Worm (Caenorhabditis elegans) whole organism, L1 larva: ENCODE data around the gene sre-36.

ENCODE experiments used
- C16A3.4 ChIP-seq: fragments of 150-350 bp; optimal IDR thresholded peaks from 2 replicates; lab custom pipeline; 2014; ENCODE audit warnings: missing biosample characterization, missing genetic modification characterization
- C34B4.2 ChIP-seq: sonication (generic microtip); optimal IDR thresholded peaks from 2 replicates; lab custom pipeline; 2017; ENCODE audit warnings: mild to moderate bottlenecking, missing genetic modification characterization, missing compliant biosample characterization
- Y116A8C.19 ChIP-seq: sonication (generic microtip); optimal IDR thresholded peaks from 2 replicates; lab custom pipeline; 2016; ENCODE audit warnings: missing compliant biosample characterization, missing genetic modification characterization, borderline replicate concordance
- aha-1 ChIP-seq: fragments of 150-350 bp; optimal IDR thresholded peaks from 2 replicates; lab custom pipeline; 2014; ENCODE audit warnings: missing biosample characterization, missing genetic modification characterization
- alr-1 ChIP-seq: fragments of 200-800 bp; sonication (Bioruptor generic); optimal IDR thresholded peaks from 2 replicates; lab custom pipeline; 2018; ENCODE audit warnings: borderline replicate concordance, mild to moderate bottlenecking, missing genetic modification characterization, missing compliant biosample characterization
- ama-1 ChIP-seq: fragments of 150-350 bp; optimal IDR thresholded peaks from 2 replicates; lab custom pipeline; 2014
- blmp-1 ChIP-seq: fragments of 150-350 bp; optimal IDR thresholded peaks from 2 replicates; lab custom pipeline; 2014; ENCODE audit warnings: missing biosample characterization, missing genetic modification characterization
- ceh-8 ChIP-seq: fragments of 200-800 bp; sonication (Bioruptor generic); optimal IDR thresholded peaks from 2 replicates; lab custom pipeline; 2018; ENCODE audit warnings: mild to moderate bottlenecking, missing genetic modification characterization, moderate library complexity, missing compliant biosample characterization
- ceh-82 ChIP-seq, 3 experiments: fragments of 150-350 bp in 1 of 3; sonication (generic microtip) in 2 of 3; optimal IDR thresholded peaks; 2 replicates each; lab custom pipeline; 2014 to 2017; ENCODE audit warnings: missing biosample characterization in 3 of 3, missing genetic modification characterization in 3 of 3
- ceh-88 ChIP-seq: fragments of 200-800 bp; sonication (Bioruptor generic); IDR thresholded peaks from 2 replicates; pipeline ENCODE4 v1.3.6; 2022; ENCODE audit warnings: missing genetic modification characterization, missing compliant biosample characterization
- dpl-1 ChIP-seq, 3 experiments: fragments of 150-350 bp in 2 of 3; sonication (generic microtip) in 1 of 3; optimal IDR thresholded peaks; 2 replicates each; lab custom pipeline; 2014 to 2017; ENCODE audit warnings: missing biosample characterization in 3 of 3, missing genetic modification characterization in 3 of 3, missing genetic modification reagents in 3 of 3
- dsc-1 ChIP-seq: sonication (generic microtip); optimal IDR thresholded peaks from 2 replicates; lab custom pipeline; 2016; ENCODE audit warnings: mild to moderate bottlenecking, missing genetic modification characterization, missing compliant biosample characterization
- efl-1 ChIP-seq, 4 experiments: fragments of 150-350 bp; optimal IDR thresholded peaks in 3 of 4; peaks in 1 of 4; 1 replicate in 1 of 4; 2 replicates in 3 of 4; lab custom pipeline; 2014; ENCODE audit warnings: missing biosample characterization in 2 of 4, missing genetic modification characterization in 2 of 4, missing genetic modification reagents in 2 of 4
- efl-3 ChIP-seq: fragments of 200-800 bp; sonication (Bioruptor generic); optimal IDR thresholded peaks from 2 replicates; lab custom pipeline; 2018; ENCODE audit warnings: mild to moderate bottlenecking, missing genetic modification characterization, missing compliant biosample characterization
- egl-13 ChIP-seq: sonication (generic microtip); optimal IDR thresholded peaks from 2 replicates; lab custom pipeline; 2016; ENCODE audit warnings: missing genotype, missing genetic modification reagents, missing genetic modification characterization, missing compliant biosample characterization
- elt-2 ChIP-seq: sonication (generic microtip); optimal IDR thresholded peaks from 2 replicates; lab custom pipeline; 2016; ENCODE audit warnings: missing genetic modification characterization, mild to moderate bottlenecking, inconsistent platforms, missing compliant biosample characterization, missing genetic modification reagents
- elt-3 ChIP-seq, 6 experiments: fragments of 150-350 bp in 1 of 6; sonication (generic microtip); optimal IDR thresholded peaks; 2 replicates each; lab custom pipeline; 2017 to 2018; ENCODE audit warnings: missing biosample characterization in 6 of 6, missing genetic modification characterization in 6 of 6, inconsistent platforms in 1 of 6
- ets-5 ChIP-seq: fragments of 200-800 bp; sonication (Bioruptor generic); IDR thresholded peaks from 2 replicates; pipeline ENCODE4 v1.3.6; 2022; ENCODE audit warnings: missing genetic modification characterization, missing compliant biosample characterization
- grh-1 ChIP-seq: fragments of 200-800 bp; sonication (Bioruptor generic); IDR thresholded peaks from 2 replicates; pipeline ENCODE4 v1.3.6; 2022; ENCODE audit warnings: missing genetic modification reagents, missing genetic modification characterization, missing compliant biosample characterization
- hlh-4 ChIP-seq: sonication (generic microtip); optimal IDR thresholded peaks from 2 replicates; lab custom pipeline; 2016; ENCODE audit warnings: mild to moderate bottlenecking, missing genetic modification characterization, missing compliant biosample characterization
- hpl-2 ChIP-seq: fragments of 150-350 bp; optimal IDR thresholded peaks from 2 replicates; lab custom pipeline; 2014; ENCODE audit warnings: missing biosample characterization, missing genetic modification reagents, missing genetic modification characterization
- jun-1 ChIP-seq: fragments of 150-350 bp; optimal IDR thresholded peaks from 2 replicates; lab custom pipeline; 2014; ENCODE audit warnings: missing biosample characterization, missing genetic modification reagents, missing genetic modification characterization
- lin-13 ChIP-seq: fragments of 150-350 bp; optimal IDR thresholded peaks from 2 replicates; lab custom pipeline; 2014; ENCODE audit warnings: missing biosample characterization, missing genetic modification reagents, missing genetic modification characterization
- lin-14 ChIP-seq: fragments of 200-800 bp; sonication (Bioruptor generic); optimal IDR thresholded peaks from 2 replicates; lab custom pipeline; 2018; ENCODE audit warnings: mild to moderate bottlenecking, missing genetic modification characterization, moderate library complexity, missing compliant biosample characterization
- lin-39 ChIP-seq: fragments of 150-350 bp; optimal IDR thresholded peaks from 2 replicates; lab custom pipeline; 2014; ENCODE audit warnings: missing biosample characterization, missing genetic modification reagents, missing genetic modification characterization
- mab-9 ChIP-seq: fragments of 200-800 bp; sonication (Bioruptor generic); IDR thresholded peaks from 2 replicates; pipeline ENCODE4 v1.3.6; 2022; ENCODE audit warnings: missing genetic modification reagents, missing genetic modification characterization, missing compliant biosample characterization
- mdl-1 ChIP-seq, 2 experiments: fragments of 150-350 bp; optimal IDR thresholded peaks; 2 replicates each; lab custom pipeline; 2014 to 2017; ENCODE audit warnings: missing biosample characterization in 2 of 2, missing genetic modification characterization in 2 of 2, inconsistent platforms in 1 of 2
- mef-2 ChIP-seq: fragments of 150-350 bp; optimal IDR thresholded peaks from 2 replicates; lab custom pipeline; 2014; ENCODE audit warnings: missing biosample characterization, missing genetic modification characterization
- mep-1 ChIP-seq: fragments of 150-350 bp; optimal IDR thresholded peaks from 2 replicates; lab custom pipeline; 2014; ENCODE audit warnings: missing biosample characterization, missing genetic modification characterization
- nhr-11 ChIP-seq: fragments of 150-350 bp; optimal IDR thresholded peaks from 2 replicates; lab custom pipeline; 2014; ENCODE audit warnings: missing biosample characterization, missing genetic modification characterization
- nhr-12 ChIP-seq: sonication (generic microtip); optimal IDR thresholded peaks from 2 replicates; lab custom pipeline; 2017; ENCODE audit warnings: missing biosample characterization, missing genetic modification characterization
- nhr-19 ChIP-seq: fragments of 200-800 bp; sonication (Bioruptor generic); conservative IDR thresholded peaks from 2 replicates; pipeline ENCODE4 v1.3.6; 2022; ENCODE audit warnings: missing genetic modification characterization, missing compliant biosample characterization
- nhr-20 ChIP-seq: sonication (generic microtip); optimal IDR thresholded peaks from 2 replicates; lab custom pipeline; 2016; ENCODE audit warnings: mild to moderate bottlenecking, missing genetic modification characterization, missing compliant biosample characterization
- nhr-237 ChIP-seq: fragments of 150-350 bp; optimal IDR thresholded peaks from 2 replicates; lab custom pipeline; 2014; ENCODE audit warnings: missing biosample characterization, missing genetic modification characterization
- nhr-28 ChIP-seq: fragments of 150-350 bp; optimal IDR thresholded peaks from 2 replicates; lab custom pipeline; 2014; ENCODE audit warnings: missing biosample characterization, missing genetic modification characterization
- nhr-47 ChIP-seq: sonication (generic microtip); optimal IDR thresholded peaks from 2 replicates; lab custom pipeline; 2016; ENCODE audit warnings: mild to moderate bottlenecking, missing genetic modification characterization, moderate library complexity, missing compliant biosample characterization
- nhr-71 ChIP-seq: sonication (generic microtip); optimal IDR thresholded peaks from 2 replicates; lab custom pipeline; 2016; ENCODE audit warnings: mild to moderate bottlenecking, missing genetic modification characterization, moderate library complexity, missing compliant biosample characterization
- nhr-76 ChIP-seq: sonication (generic microtip); optimal IDR thresholded peaks from 2 replicates; lab custom pipeline; 2017; ENCODE audit warnings: missing biosample characterization, missing genetic modification characterization
- nhr-84 ChIP-seq: sonication (generic microtip); optimal IDR thresholded peaks from 2 replicates; lab custom pipeline; 2017; ENCODE audit warnings: missing biosample characterization, missing genetic modification characterization
- nhr-90 ChIP-seq: sonication (generic microtip); optimal IDR thresholded peaks from 2 replicates; lab custom pipeline; 2016; ENCODE audit warnings: mild to moderate bottlenecking, missing genetic modification characterization, missing compliant biosample characterization; ENCODE audit not compliant: poor library complexity
- pqm-1 ChIP-seq: sonication (generic microtip); optimal IDR thresholded peaks from 3 replicates; lab custom pipeline; 2017; ENCODE audit warnings: missing biosample characterization, missing genetic modification characterization
- skn-1 ChIP-seq: fragments of 150-350 bp; optimal IDR thresholded peaks from 2 replicates; lab custom pipeline; 2014; ENCODE audit warnings: missing biosample characterization, missing genetic modification characterization
- snpc-4 ChIP-seq: fragments of 150-350 bp; optimal IDR thresholded peaks from 2 replicates; lab custom pipeline; 2014; ENCODE audit warnings: missing biosample characterization, missing genetic modification characterization
- snu-23 ChIP-seq: sonication (generic microtip); optimal IDR thresholded peaks from 2 replicates; lab custom pipeline; 2016; ENCODE audit warnings: missing genetic modification characterization, missing compliant biosample characterization
- sox-4 ChIP-seq: sonication (generic microtip); optimal IDR thresholded peaks from 2 replicates; lab custom pipeline; 2016; ENCODE audit warnings: missing genetic modification characterization, missing compliant biosample characterization
- sptf-1 ChIP-seq: fragments of 150-350 bp; optimal IDR thresholded peaks from 2 replicates; lab custom pipeline; 2014; ENCODE audit warnings: missing biosample characterization, missing genetic modification characterization
- tbx-2 ChIP-seq: sonication (generic microtip); optimal IDR thresholded peaks from 2 replicates; lab custom pipeline; 2016; ENCODE audit warnings: missing genetic modification characterization, missing compliant biosample characterization
- unc-130 ChIP-seq: fragments of 150-350 bp; optimal IDR thresholded peaks from 2 replicates; lab custom pipeline; 2017; ENCODE audit warnings: missing biosample characterization, missing genetic modification characterization, inconsistent platforms
- unc-30 ChIP-seq: sonication (generic microtip); optimal IDR thresholded peaks from 2 replicates; lab custom pipeline; 2017; ENCODE audit warnings: missing biosample characterization, missing genetic modification characterization
- unc-86 ChIP-seq: sonication (generic microtip); optimal IDR thresholded peaks from 2 replicates; lab custom pipeline; 2016; ENCODE audit warnings: missing genetic modification characterization, missing compliant biosample characterization
- unc-98 ChIP-seq: fragments of 200-800 bp; sonication (Bioruptor generic); IDR thresholded peaks from 2 replicates; pipeline ENCODE4 v1.3.6; 2022; ENCODE audit warnings: missing genetic modification characterization, missing compliant biosample characterization
- vab-15 ChIP-seq: sonication (generic microtip); optimal IDR thresholded peaks from 2 replicates; lab custom pipeline; 2017; ENCODE audit warnings: missing genotype, mild to moderate bottlenecking, missing genetic modification characterization, missing compliant biosample characterization
- zip-4 ChIP-seq: fragments of 200-800 bp; sonication (Bioruptor generic); optimal IDR thresholded peaks from 2 replicates; lab custom pipeline; 2018; ENCODE audit warnings: mild to moderate bottlenecking, missing genetic modification characterization, moderate library complexity, missing compliant biosample characterization

sre-36 gene

DNA sequence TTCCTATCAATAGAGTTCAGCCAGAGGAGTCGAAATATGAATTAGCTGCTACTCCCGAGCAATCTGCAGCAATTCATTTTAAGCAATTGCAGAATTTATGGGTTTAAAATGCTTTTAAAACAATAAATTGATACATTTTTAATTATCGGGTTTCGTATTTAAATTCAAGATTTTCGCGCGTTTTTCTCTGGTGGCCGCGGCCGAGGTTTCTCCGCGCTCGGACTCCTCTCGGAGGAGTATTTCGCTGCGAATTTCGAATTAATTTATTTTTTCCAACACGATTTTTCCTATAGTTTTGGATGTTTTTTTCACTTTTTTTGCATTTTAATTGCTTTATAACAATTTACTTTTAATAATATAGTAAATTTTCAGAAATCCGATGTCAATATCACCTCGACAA, 2.0 kb downstream of the sre-36 start, which contains the start of gene F13A7.14:
F13A7.14 (plus strand) TSS at position 373 of the 400 bp plus-strand sequence.
- TF ChIP-seq mep-1 (tag; lab: Kevin White, UChicago) (peak; percentile 79), ceh-82 (tag; optimal IDR thresholded peaks at IDR 0.05; lab: Kevin White, UChicago) (peak; percentile 68 to 81 (median 70)), efl-3 (GFP tag; lab: Kevin White, UChicago) (peak; percentile 79), vab-15 (tag; lab: Kevin White, UChicago) (peak; percentile 74), sptf-1 (tag; lab: Kevin White, UChicago) (no peak), nhr-19 (GFP tag; lab: Robert Waterston, UW) (peak; percentile 91), unc-130 (tag; lab: Kevin White, UChicago) (peak; percentile 79), snpc-4 (peak; percentile 84), unc-30 (tag; lab: Kevin White, UChicago) (no peak), nhr-28 (no peak), egl-13 (tag; lab: Kevin White, UChicago) (peak; percentile 94), dsc-1 (tag; lab: Kevin White, UChicago) (peak; percentile 96), sox-4 (tag; lab: Kevin White, UChicago) (peak; percentile 94), nhr-76 (tag; lab: Kevin White, UChicago) (no peak), C34B4.2 (tag; lab: Kevin White, UChicago) (no peak), mef-2 (tag; lab: Kevin White, UChicago) (no peak), nhr-71 (peak; percentile 95), elt-2 (tag; lab: Kevin White, UChicago) (peak; percentile 81), lin-13 (GFP tag; lab: Kevin White, UChicago) (peak; percentile 66), nhr-90 (tag; lab: Kevin White, UChicago) (peak; percentile 97), skn-1 (tag; lab: Kevin White, UChicago) (peak; percentile 85), C16A3.4 (tag; lab: Kevin White, UChicago) (peak; percentile 76), Y116A8C.19 (peak; percentile 83), pqm-1 (tag; lab: Kevin White, UChicago) (no peak), nhr-47 (tag; lab: Kevin White, UChicago) (peak; percentile 95), ceh-8 (GFP tag; lab: Kevin White, UChicago) (peak; percentile 61), nhr-237 (no peak), dpl-1 (GFP tag; optimal IDR thresholded peaks at IDR 0.05; lab: Kevin White, UChicago) (peak; percentile 95 to 98 (median 97)), ama-1 (lab: Kevin White, UChicago) (no peak), lin-14 (GFP tag; lab: Kevin White, UChicago) (peak; percentile 82), blmp-1 (tag; lab: Kevin White, UChicago) (peak; percentile 46), unc-98 (GFP tag; lab: Robert Waterston, UW) (peak; percentile 91), zip-4 (GFP tag; lab: Kevin White, UChicago) (peak; percentile 80), hpl-2 (GFP tag; lab: Kevin White, UChicago) (no peak), hlh-4 (tag; lab: Kevin White, UChicago) (peak; percentile 82), nhr-20 (peak; percentile 92), elt-3 (tag; optimal IDR thresholded peaks at IDR 0.05; lab: Kevin White, UChicago) (peak in 2 of 6 experiments; percentile 29 to 87), tbx-2 (peak; percentile 96), nhr-11 (tag; lab: Kevin White, UChicago) (peak; percentile 25), ceh-88 (GFP tag; lab: Robert Waterston, UW) (peak; percentile 71), nhr-84 (tag; lab: Kevin White, UChicago) (no peak), mdl-1 (tag; optimal IDR thresholded peaks at IDR 0.05; lab: Kevin White, UChicago) (peak in 1 of 2 experiments; percentile 47), efl-1 (optimal IDR thresholded peaks at IDR 0.05; lab: Kevin White, UChicago) (peak; percentile 97 to 98), efl-1 (GFP tag; optimal IDR thresholded peaks at IDR 0.05 in 1 of 2; lab: Kevin White, UChicago) (peak; percentile 97 to 100), ets-5 (no peak), aha-1 (tag; lab: Kevin White, UChicago) (no peak), nhr-12 (tag; lab: Kevin White, UChicago) (no peak), alr-1 (tag; lab: Kevin White, UChicago) (no peak), grh-1 (GFP tag; lab: Robert Waterston, UW) (peak; percentile 86), unc-86 (tag; lab: Kevin White, UChicago) (peak; percentile 83), snu-23 (GFP tag; lab: Kevin White, UChicago) (peak; percentile 90), lin-39 (tag; lab: Kevin White, UChicago) (peak; percentile 78), mab-9 (GFP tag; lab: Robert Waterston, UW) (peak; percentile 94), jun-1 (tag; lab: Kevin White, UChicago) (peak; percentile 54)
